Worm (Caenorhabditis elegans): Measurements from ENCODE around the gene sra-8.

ce11 chrII:9577630-9578029 is 40.1 kb downstream of the sra-8 start:
- TF ChIP-seq ceh-28 (tag; optimal IDR thresholded peaks at IDR 0.05) (no peak), Y48G9A.11 (GFP tag; IDR thresholded peaks at IDR 0.05) (no peak), ztf-11 (tag; optimal IDR thresholded peaks at IDR 0.05) (no peak)
